Fruit fly (Drosophila melanogaster) whole organism, prepupa: Measurements from ENCODE around the gene Cby.

ENCODE experiments used
- Blimp-1 ChIP-seq: fragments of 200-800 bp; sonication (Bioruptor generic); optimal IDR thresholded peaks from 3 replicates; lab custom pipeline; 2017; ENCODE audit warnings: missing biosample characterization, missing genetic modification characterization, mild to moderate bottlenecking, moderate library complexity, missing genetic modification reagents
- CG10631 ChIP-seq: fragments of 200-800 bp; sonication (Bioruptor generic); optimal IDR thresholded peaks from 2 replicates; lab custom pipeline; 2016; ENCODE audit warnings: missing biosample characterization, missing genetic modification characterization
- CG10669 ChIP-seq: fragments of 200-800 bp; sonication (Bioruptor generic); optimal IDR thresholded peaks from 3 replicates; lab custom pipeline; 2018; ENCODE audit warnings: missing biosample characterization, mild to moderate bottlenecking, missing genetic modification characterization, moderate library complexity
- CG11294 ChIP-seq: fragments of 200-800 bp; sonication (Bioruptor generic); IDR thresholded peaks from 2 replicates; pipeline ENCODE4 v1.3.6; 2022; ENCODE audit warnings: missing biosample characterization, missing genetic modification characterization
- CG15336 ChIP-seq: fragments of 200-800 bp; sonication (Bioruptor generic); IDR thresholded peaks from 2 replicates; pipeline ENCODE4 v1.3.6; 2022; ENCODE audit warnings: missing biosample characterization, missing genetic modification characterization
- CG16779 ChIP-seq: fragments of 200-800 bp; sonication (Bioruptor generic); optimal IDR thresholded peaks from 3 replicates; lab custom pipeline; 2017; ENCODE audit warnings: missing biosample characterization, mild to moderate bottlenecking, missing genetic modification characterization
- CG3032 ChIP-seq: fragments of 200-800 bp; optimal IDR thresholded peaks from 2 replicates; lab custom pipeline; 2019; ENCODE audit warnings: missing biosample characterization, mild to moderate bottlenecking, missing genetic modification characterization, moderate library complexity
- CG31627 ChIP-seq: fragments of 200-800 bp; sonication (Bioruptor generic); optimal IDR thresholded peaks from 3 replicates; lab custom pipeline; 2016; ENCODE audit warnings: missing biosample characterization, missing genetic modification characterization
- CG34406 ChIP-seq: fragments of 200-800 bp; sonication (Bioruptor generic); optimal IDR thresholded peaks from 3 replicates; lab custom pipeline; 2016; ENCODE audit warnings: missing biosample characterization, missing genetic modification characterization
- CG3919 ChIP-seq: fragments of 200-800 bp; sonication (Bioruptor generic); optimal IDR thresholded peaks from 3 replicates; lab custom pipeline; 2016; ENCODE audit warnings: missing biosample characterization, missing genetic modification characterization
- CG4318 ChIP-seq: fragments of 200-800 bp; sonication (Bioruptor generic); optimal IDR thresholded peaks from 3 replicates; lab custom pipeline; 2017; ENCODE audit warnings: missing biosample characterization, mild to moderate bottlenecking, missing genetic modification characterization
- CG6163 ChIP-seq: fragments of 200-800 bp; sonication (Bioruptor generic); IDR thresholded peaks from 3 replicates; pipeline ENCODE4 v1.3.6; 2022; ENCODE audit warnings: missing biosample characterization, missing genetic modification characterization
- CG6276 ChIP-seq: fragments of 200-800 bp; sonication (Bioruptor generic); optimal IDR thresholded peaks from 2 replicates; lab custom pipeline; 2017; ENCODE audit warnings: missing biosample characterization, mild to moderate bottlenecking, missing genetic modification characterization
- CG6792 ChIP-seq: fragments of 200-800 bp; sonication (Bioruptor generic); optimal IDR thresholded peaks from 3 replicates; lab custom pipeline; 2016; ENCODE audit warnings: missing biosample characterization, missing genetic modification characterization
- CG6808 ChIP-seq: fragments of 200-800 bp; sonication (Bioruptor generic); optimal IDR thresholded peaks from 3 replicates; lab custom pipeline; 2017; ENCODE audit warnings: missing biosample characterization, missing genetic modification characterization, mild to moderate bottlenecking, moderate library complexity, missing genetic modification reagents
- CG6854 ChIP-seq: fragments of 200-800 bp; sonication (Bioruptor generic); optimal IDR thresholded peaks from 2 replicates; lab custom pipeline; 2017; ENCODE audit warnings: missing biosample characterization, mild to moderate bottlenecking, missing genetic modification characterization
- CG7368 ChIP-seq: fragments of 200-800 bp; sonication (Bioruptor generic); optimal IDR thresholded peaks from 3 replicates; lab custom pipeline; 2016; ENCODE audit warnings: missing biosample characterization, missing genetic modification characterization
- CG8119 ChIP-seq: fragments of 200-800 bp; sonication (Bioruptor generic); IDR thresholded peaks from 3 replicates; pipeline ENCODE4 v1.3.6; 2022; ENCODE audit warnings: missing biosample characterization, missing genetic modification characterization
- CG9139 ChIP-seq: fragments of 200-800 bp; sonication (Bioruptor generic); optimal IDR thresholded peaks from 3 replicates; lab custom pipeline; 2017; ENCODE audit warnings: missing biosample characterization, mild to moderate bottlenecking, missing genetic modification characterization
- Eip75B ChIP-seq: fragments of 200-800 bp; sonication (Bioruptor generic); optimal IDR thresholded peaks from 3 replicates; lab custom pipeline; 2016; ENCODE audit warnings: missing biosample characterization, missing genetic modification characterization
- Eip78C ChIP-seq: fragments of 200-800 bp; sonication (Bioruptor generic); peaks from one replicate; lab custom pipeline; 2016; ENCODE audit warnings: missing biosample characterization, missing genetic modification characterization
- Eip93F ChIP-seq: fragments of 200-800 bp; sonication (Bioruptor generic); optimal IDR thresholded peaks from 2 replicates; lab custom pipeline; 2016; ENCODE audit warnings: missing biosample characterization, mild to moderate bottlenecking, missing genetic modification characterization
- Ets96B ChIP-seq: fragments of 200-800 bp; optimal IDR thresholded peaks from 2 replicates; lab custom pipeline; 2019; ENCODE audit warnings: missing biosample characterization, mild to moderate bottlenecking, missing genetic modification characterization, moderate library complexity
- Gug ChIP-seq: fragments of 200-800 bp; sonication (Bioruptor generic); IDR thresholded peaks from 2 replicates; pipeline ENCODE4 v1.3.6; 2022; ENCODE audit warnings: missing biosample characterization, missing genetic modification characterization
- Hr38 ChIP-seq: sonication (Bioruptor generic); optimal IDR thresholded peaks from 2 replicates; lab custom pipeline; 2016; ENCODE audit warnings: missing biosample characterization, missing genetic modification characterization
- Hr39 ChIP-seq: fragments of 200-800 bp; sonication (Bioruptor generic); optimal IDR thresholded peaks from 2 replicates; lab custom pipeline; 2016; ENCODE audit warnings: missing biosample characterization, missing genetic modification characterization
- Hr4 ChIP-seq: fragments of 200-800 bp; sonication (Bioruptor generic); optimal IDR thresholded peaks from 3 replicates; lab custom pipeline; 2016; ENCODE audit warnings: missing biosample characterization, missing genetic modification characterization
- Lpt ChIP-seq: fragments of 200-800 bp; sonication (Bioruptor generic); optimal IDR thresholded peaks from 3 replicates; lab custom pipeline; 2016; ENCODE audit warnings: missing biosample characterization, missing genetic modification characterization
- Met ChIP-seq: fragments of 200-800 bp; sonication (Bioruptor generic); optimal IDR thresholded peaks from 3 replicates; lab custom pipeline; 2016; ENCODE audit warnings: missing biosample characterization, missing genetic modification characterization
- OdsH ChIP-seq: fragments of 200-800 bp; sonication (Bioruptor generic); optimal IDR thresholded peaks from 3 replicates; lab custom pipeline; 2016; ENCODE audit warnings: missing biosample characterization, missing genetic modification characterization
- Smox ChIP-seq: fragments of 200-800 bp; sonication (Bioruptor generic); optimal IDR thresholded peaks from 3 replicates; lab custom pipeline; 2016; ENCODE audit warnings: missing biosample characterization, missing genetic modification characterization
- Sox14 ChIP-seq: fragments of 200-800 bp; sonication (Bioruptor generic); optimal IDR thresholded peaks from 3 replicates; lab custom pipeline; 2016; ENCODE audit warnings: missing biosample characterization, missing genetic modification characterization
- Sox15 ChIP-seq: fragments of 200-800 bp; sonication (Bioruptor generic); optimal IDR thresholded peaks from 3 replicates; lab custom pipeline; 2016; ENCODE audit warnings: missing biosample characterization, missing genetic modification characterization
- achi ChIP-seq: fragments of 200-800 bp; sonication (Bioruptor generic); optimal IDR thresholded peaks from 3 replicates; lab custom pipeline; 2016; ENCODE audit warnings: missing biosample characterization, missing genetic modification characterization
- acj6 ChIP-seq: fragments of 200-800 bp; sonication (Bioruptor generic); optimal IDR thresholded peaks from 3 replicates; lab custom pipeline; 2016; ENCODE audit warnings: missing biosample characterization, missing genetic modification characterization
- cyc ChIP-seq: fragments of 200-800 bp; sonication (Bioruptor generic); optimal IDR thresholded peaks from 3 replicates; lab custom pipeline; 2016; ENCODE audit warnings: missing biosample characterization, missing genetic modification characterization
- dac ChIP-seq: fragments of 200-800 bp; sonication (Bioruptor generic); optimal IDR thresholded peaks from 2 replicates; lab custom pipeline; 2017; ENCODE audit warnings: missing biosample characterization, mild to moderate bottlenecking, missing genetic modification characterization
- dsx ChIP-seq: fragments of 200-800 bp; optimal IDR thresholded peaks from 3 replicates; lab custom pipeline; 2019; ENCODE audit warnings: missing biosample characterization, mild to moderate bottlenecking, missing genetic modification characterization, moderate library complexity; ENCODE audit not compliant: poor library complexity, severe bottlenecking
- eg ChIP-seq: fragments of 200-800 bp; sonication (Bioruptor generic); IDR thresholded peaks from 3 replicates; pipeline ENCODE4 v1.3.6; 2022; ENCODE audit warnings: missing biosample characterization, missing genetic modification characterization
- fd59A ChIP-seq: fragments of 200-800 bp; sonication (Bioruptor generic); optimal IDR thresholded peaks from 2 replicates; lab custom pipeline; 2017; ENCODE audit warnings: missing biosample characterization, mild to moderate bottlenecking, missing genetic modification characterization, missing genetic modification reagents
- fd85E ChIP-seq: fragments of 200-800 bp; sonication (Bioruptor generic); optimal IDR thresholded peaks from 3 replicates; lab custom pipeline; 2016; ENCODE audit warnings: missing biosample characterization, missing genetic modification characterization
- fkh ChIP-seq: fragments of 200-800 bp; sonication (Bioruptor generic); optimal IDR thresholded peaks from 3 replicates; lab custom pipeline; 2017; ENCODE audit warnings: missing biosample characterization, mild to moderate bottlenecking, missing genetic modification characterization, moderate library complexity
- lz ChIP-seq: fragments of 200-800 bp; sonication (Bioruptor generic); optimal IDR thresholded peaks from 3 replicates; lab custom pipeline; 2016; ENCODE audit warnings: missing biosample characterization, missing genetic modification characterization
- salr ChIP-seq, 2 experiments: fragments of 200-800 bp; sonication (Bioruptor generic); optimal IDR thresholded peaks; 3 replicates each; lab custom pipeline; 2016 to 2018; ENCODE audit warnings: missing biosample characterization in 2 of 2, missing genetic modification characterization in 2 of 2, mild to moderate bottlenecking in 1 of 2
- spab ChIP-seq: fragments of 200-800 bp; sonication (Bioruptor generic); optimal IDR thresholded peaks from 2 replicates; lab custom pipeline; 2017; ENCODE audit warnings: missing biosample characterization, mild to moderate bottlenecking, missing genetic modification characterization, missing genetic modification reagents
- ss ChIP-seq, 2 experiments: fragments of 200-800 bp; sonication (Bioruptor generic); optimal IDR thresholded peaks; 2 replicates in 1 of 2; 3 replicates in 1 of 2; lab custom pipeline; 2017 to 2018; ENCODE audit warnings: mild to moderate bottlenecking in 2 of 2, missing biosample characterization in 2 of 2, missing genetic modification characterization in 2 of 2, moderate library complexity in 1 of 2
- svp ChIP-seq: fragments of 200-800 bp; sonication (Bioruptor generic); peaks from one replicate; lab custom pipeline; 2016; ENCODE audit warnings: missing biosample characterization, missing genetic modification characterization
- topi ChIP-seq: fragments of 200-800 bp; sonication (Bioruptor generic); optimal IDR thresholded peaks from 3 replicates; lab custom pipeline; 2016; ENCODE audit warnings: missing biosample characterization, missing genetic modification characterization

The Cby gene

dm6 chr3R:21855469-21855826, 12.4 kb upstream of the Cby start:
- TF ChIP-seq Hr4 (GFP tag; lab: Kevin White, UChicago) (no peak), CG16779 (no peak), Gug (GFP tag; lab: Robert Waterston, UW) (no peak), CG6163 (GFP tag; lab: Robert Waterston, UW) (peak; percentile 19; the same call in 1 of the 3 replicates)

DNA sequence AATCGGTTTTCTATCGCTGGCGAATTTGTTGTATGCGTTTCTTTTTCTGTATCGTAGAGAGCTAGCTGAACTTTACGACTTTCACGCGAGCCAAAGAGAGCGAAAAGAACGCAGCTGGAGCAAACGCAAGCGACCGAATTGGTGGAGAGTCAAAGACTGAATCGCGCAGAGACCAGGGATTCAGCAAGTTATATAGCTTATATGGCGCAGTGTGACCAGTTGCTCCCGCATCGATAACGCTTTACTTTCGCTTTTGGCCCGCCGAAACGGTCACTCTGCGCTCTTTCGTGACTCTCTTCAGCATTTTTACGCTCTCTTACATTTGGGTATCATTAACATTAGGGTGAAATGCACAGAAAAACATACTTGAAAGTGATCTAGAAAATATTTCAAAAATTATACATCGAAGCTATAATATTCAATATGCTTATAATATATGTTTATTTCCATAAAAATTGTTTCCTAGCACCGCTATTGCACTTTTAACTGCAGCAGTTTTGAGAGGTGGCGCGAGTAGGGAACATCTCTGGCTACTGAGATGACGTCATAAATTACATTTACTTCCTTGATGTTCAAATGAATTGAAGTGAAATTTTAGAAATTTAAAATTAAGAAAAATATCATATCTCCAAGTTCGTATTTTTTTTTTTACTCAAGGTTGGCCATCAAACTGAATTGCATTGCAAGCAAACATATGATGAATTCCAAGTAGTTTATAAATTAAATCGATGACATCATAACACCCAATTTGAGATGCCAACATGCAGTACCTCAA, 11.5 kb upstream of the Cby start, which contains the start of gene glec:
glec (minus strand) TSS at position 169 of the 775 bp plus-strand sequence.
- TF ChIP-seq CG6276 (GFP tag; lab: Kevin White, UChicago) (peak; percentile 14), CG9139 (GFP tag; lab: Kevin White, UChicago) (no peak), CG6792 (GFP tag; lab: Kevin White, UChicago) (peak; percentile 37), lz (peak; percentile 3), CG4318 (GFP tag; lab: Kevin White, UChicago) (peak; percentile 8), CG10669 (GFP tag; lab: Kevin White, UChicago) (no peak), CG6808 (no peak), Met (GFP tag; lab: Kevin White, UChicago) (peak; percentile 72), svp (peak; percentile 84), CG11294 (no peak), topi (peak; percentile 36), Hr4 (GFP tag; lab: Kevin White, UChicago) (peak; percentile 69), dsx (GFP tag; lab: Kevin White, UChicago) (peak; percentile 29), CG31627 (GFP tag; lab: Kevin White, UChicago) (peak; percentile 26), Sox14 (peak; percentile 62), CG7368 (GFP tag; lab: Kevin White, UChicago) (no peak), fd85E (GFP tag; lab: Kevin White, UChicago) (peak; percentile 1), fd59A (GFP tag; lab: Kevin White, UChicago) (no peak), Ets96B (tag; lab: Kevin White, UChicago) (no peak), CG34406 (GFP tag; lab: Kevin White, UChicago) (peak; percentile 22), acj6 (GFP tag; lab: Kevin White, UChicago) (peak; percentile 69), Gug (GFP tag; lab: Robert Waterston, UW) (no peak), CG15336 (GFP tag; lab: Robert Waterston, UW) (peak; percentile 44), Hr38 (no peak), Smox (GFP tag; lab: Kevin White, UChicago) (peak; percentile 77), salr (GFP tag; optimal IDR thresholded peaks at IDR 0.05; lab: Kevin White, UChicago) (peak in 1 of 2 experiments; percentile 58), Lpt (GFP tag; lab: Kevin White, UChicago) (peak; percentile 27), cyc (no peak), CG6854 (GFP tag; lab: Kevin White, UChicago) (peak; percentile 77), ss (GFP tag; optimal IDR thresholded peaks at IDR 0.05; lab: Kevin White, UChicago) (peak in 1 of 2 experiments; percentile 25), achi (GFP tag; lab: Kevin White, UChicago) (peak; percentile 72), CG6163 (GFP tag; lab: Robert Waterston, UW) (peak; percentile 41), CG8119 (peak; percentile 64), CG10631 (GFP tag; lab: Kevin White, UChicago) (peak; percentile 42), dac (GFP tag; lab: Kevin White, UChicago) (peak; percentile 33), Eip78C (peak; percentile 92), spab (GFP tag; lab: Kevin White, UChicago) (no peak), Hr39 (GFP tag; lab: Kevin White, UChicago) (peak; percentile 47), Eip75B (GFP tag; lab: Kevin White, UChicago) (peak; percentile 43), Sox15 (peak; percentile 11), Blimp-1 (GFP tag; lab: Kevin White, UChicago) (peak; percentile 99), CG3919 (GFP tag; lab: Kevin White, UChicago) (peak; percentile 44), Eip93F (GFP tag; lab: Kevin White, UChicago) (peak; percentile 59), OdsH (GFP tag; lab: Kevin White, UChicago) (peak; percentile 71), eg (peak; percentile 65), fkh (GFP tag; lab: Kevin White, UChicago) (no peak), CG3032 (tag; lab: Kevin White, UChicago) (no peak), CG16779 (peak; percentile 27)
